Fruit fly (Drosophila melanogaster) whole organism, embryonic: ENCODE results near the gene CG3091.

Experiments
- CG12219 ChIP-seq: fragments of 200-800 bp; sonication (Bioruptor generic); optimal IDR thresholded peaks from 3 replicates; lab custom pipeline; 2018; ENCODE audit warnings: missing biosample characterization, mild to moderate bottlenecking, missing genetic modification characterization
- CG1233 ChIP-seq: fragments of 200-800 bp; sonication (Bioruptor generic); optimal IDR thresholded peaks from 4 replicates; lab custom pipeline; 2018; ENCODE audit warnings: missing biosample characterization, mild to moderate bottlenecking, missing genetic modification characterization
- CG13424 ChIP-seq: fragments of 200-800 bp; sonication (Bioruptor generic); optimal IDR thresholded peaks from 2 replicates; lab custom pipeline; 2019; ENCODE audit warnings: missing biosample characterization, mild to moderate bottlenecking, missing genetic modification characterization, moderate library complexity
- CG15269 ChIP-seq: fragments of 200-800 bp; sonication (Bioruptor generic); optimal IDR thresholded peaks from 2 replicates; lab custom pipeline; 2018; ENCODE audit warnings: missing biosample characterization, mild to moderate bottlenecking, missing genetic modification characterization, moderate library complexity
- CG16779 ChIP-seq: fragments of 200-800 bp; sonication (Bioruptor generic); IDR thresholded peaks from 2 replicates; pipeline ENCODE4 v1.3.6; 2022; ENCODE audit warnings: missing biosample characterization, missing genetic modification characterization
- CG16813 ChIP-seq: fragments of 200-800 bp; sonication (Bioruptor generic); IDR thresholded peaks from 3 replicates; pipeline ENCODE4 v1.3.6; 2022; ENCODE audit warnings: missing biosample characterization, missing genetic modification characterization; ENCODE audit not compliant: partially characterized antibody
- CG2116 ChIP-seq: fragments of 200-800 bp; sonication (Bioruptor generic); optimal IDR thresholded peaks from 3 replicates; lab custom pipeline; 2018; ENCODE audit warnings: missing biosample characterization, mild to moderate bottlenecking, missing genetic modification characterization
- CG32767 ChIP-seq: fragments of 200-800 bp; sonication (Bioruptor generic); IDR thresholded peaks from 2 replicates; pipeline ENCODE4 v1.3.6; 2022; ENCODE audit warnings: missing biosample characterization, missing genetic modification characterization
- CG3847 ChIP-seq: fragments of 200-800 bp; sonication (Bioruptor generic); IDR thresholded peaks from 2 replicates; pipeline ENCODE4 v1.3.6; 2022; ENCODE audit warnings: missing biosample characterization, missing genetic modification characterization
- CG4328 ChIP-seq: fragments of 200-800 bp; sonication (Bioruptor generic); optimal IDR thresholded peaks from 3 replicates; lab custom pipeline; 2017; ENCODE audit warnings: missing biosample characterization, missing genetic modification reagents, missing genetic modification characterization
- CG4404 ChIP-seq: fragments of 200-800 bp; sonication (Bioruptor generic); IDR thresholded peaks from 2 replicates; pipeline ENCODE4 v1.3.6; 2022; ENCODE audit warnings: missing biosample characterization, missing genetic modification characterization
- CG4730 ChIP-seq: fragments of 200-800 bp; sonication (Bioruptor generic); IDR thresholded peaks from 2 replicates; pipeline ENCODE4 v1.3.6; 2022; ENCODE audit warnings: missing biosample characterization, missing genetic modification characterization
- CG7372 ChIP-seq: fragments of 200-800 bp; sonication (Bioruptor generic); IDR thresholded peaks from 2 replicates; pipeline ENCODE4 v1.3.6; 2022; ENCODE audit warnings: missing biosample characterization, missing genetic modification characterization
- CG8089 ChIP-seq: fragments of 200-800 bp; sonication (Bioruptor generic); optimal IDR thresholded peaks from 3 replicates; lab custom pipeline; 2016; ENCODE audit warnings: missing biosample characterization, missing genetic modification characterization
- CG8281 ChIP-seq: fragments of 200-800 bp; sonication (Bioruptor generic); optimal IDR thresholded peaks from 2 replicates; lab custom pipeline; 2018; ENCODE audit warnings: missing biosample characterization, mild to moderate bottlenecking, missing genetic modification characterization, moderate library complexity
- CG8765 ChIP-seq: fragments of 200-800 bp; sonication (Bioruptor generic); IDR thresholded peaks from 2 replicates; pipeline ENCODE4 v1.3.6; 2022; ENCODE audit warnings: missing biosample characterization, missing genetic modification characterization
- CTCF ChIP-seq: fragments of 200-800 bp; sonication (Bioruptor generic); optimal IDR thresholded peaks from 2 replicates; lab custom pipeline; 2017; ENCODE audit warnings: missing biosample characterization, mild to moderate bottlenecking, missing genetic modification characterization, moderate library complexity
- Camta ChIP-seq: fragments of 200-800 bp; sonication (Bioruptor generic); optimal IDR thresholded peaks from 2 replicates; lab custom pipeline; 2016; ENCODE audit warnings: missing biosample characterization, missing genetic modification characterization
- Deaf1 ChIP-seq: fragments of 200-800 bp; optimal IDR thresholded peaks from 3 replicates; lab custom pipeline; 2019; ENCODE audit warnings: missing biosample characterization, mild to moderate bottlenecking, missing genetic modification characterization, moderate library complexity
- Dip3 ChIP-seq: fragments of 200-800 bp; sonication (Bioruptor generic); optimal IDR thresholded peaks from 3 replicates; lab custom pipeline; 2016; ENCODE audit warnings: missing biosample characterization, missing genetic modification characterization
- Fer1 ChIP-seq: fragments of 200-800 bp; sonication (Bioruptor generic); optimal IDR thresholded peaks from 2 replicates; lab custom pipeline; 2017; ENCODE audit warnings: missing biosample characterization, mild to moderate bottlenecking, missing genetic modification characterization
- GATAe ChIP-seq: fragments of 200-800 bp; sonication (Bioruptor generic); conservative IDR thresholded peaks from 2 replicates; pipeline ENCODE4 v1.3.6; 2022; ENCODE audit warnings: missing biosample characterization, missing genetic modification characterization
- Gsc ChIP-seq: fragments of 200-800 bp; sonication (Bioruptor generic); IDR thresholded peaks from 2 replicates; pipeline ENCODE4 v1.3.6; 2022; ENCODE audit warnings: missing biosample characterization, missing genetic modification characterization
- H15 ChIP-seq: fragments of 200-800 bp; sonication (Bioruptor generic); IDR thresholded peaks from 3 replicates; pipeline ENCODE4 v1.3.6; 2022; ENCODE audit warnings: missing biosample characterization, missing genetic modification characterization
- Hmx ChIP-seq: fragments of 200-800 bp; sonication (Bioruptor generic); optimal IDR thresholded peaks from 2 replicates; lab custom pipeline; 2016; ENCODE audit warnings: missing biosample characterization, missing genetic modification characterization
- Kr ChIP-seq: fragments of 200-800 bp; sonication (Bioruptor generic); optimal IDR thresholded peaks from 2 replicates; lab custom pipeline; 2017; ENCODE audit warnings: missing biosample characterization, mild to moderate bottlenecking, missing genetic modification characterization
- Opbp ChIP-seq: fragments of 200-800 bp; sonication (Bioruptor generic); IDR thresholded peaks from 3 replicates; pipeline ENCODE4 v1.3.6; 2022; ENCODE audit warnings: missing biosample characterization, missing genetic modification characterization; ENCODE audit not compliant: partially characterized antibody
- YL-1 ChIP-seq: fragments of 200-800 bp; sonication (Bioruptor generic); optimal IDR thresholded peaks from 3 replicates; lab custom pipeline; 2017; ENCODE audit warnings: missing biosample characterization, mild to moderate bottlenecking, missing genetic modification characterization
- aop ChIP-seq: fragments of 200-800 bp; sonication (Bioruptor generic); IDR thresholded peaks from 2 replicates; pipeline ENCODE4 v1.3.6; 2022; ENCODE audit warnings: missing biosample characterization, missing genetic modification characterization
- bab2 ChIP-seq: fragments of 200-800 bp; sonication (Bioruptor generic); optimal IDR thresholded peaks from 2 replicates; lab custom pipeline; 2016; ENCODE audit warnings: missing biosample characterization, missing genetic modification characterization
- ci ChIP-seq: fragments of 200-800 bp; sonication (Bioruptor generic); IDR thresholded peaks from 3 replicates; pipeline ENCODE4 v1.3.6; 2022; ENCODE audit warnings: missing biosample characterization, missing genetic modification characterization
- dmrt99B ChIP-seq: fragments of 200-800 bp; sonication (Bioruptor generic); optimal IDR thresholded peaks from 2 replicates; lab custom pipeline; 2018; ENCODE audit warnings: missing biosample characterization, mild to moderate bottlenecking, missing genetic modification characterization, moderate library complexity
- ems ChIP-seq: fragments of 200-800 bp; sonication (Bioruptor generic); optimal IDR thresholded peaks from 3 replicates; lab custom pipeline; 2016; ENCODE audit warnings: missing biosample characterization, missing genetic modification characterization
- ewg ChIP-seq: fragments of 200-800 bp; sonication (Bioruptor generic); optimal IDR thresholded peaks from 3 replicates; lab custom pipeline; 2017; ENCODE audit warnings: mild to moderate bottlenecking, missing biosample characterization, missing genetic modification reagents, missing genetic modification characterization
- inv ChIP-seq: fragments of 200-800 bp; sonication (Bioruptor generic); IDR thresholded peaks from 2 replicates; pipeline ENCODE4 v1.3.6; 2022; ENCODE audit warnings: missing biosample characterization, missing genetic modification characterization; ENCODE audit not compliant: partially characterized antibody
- kay ChIP-seq: fragments of 200-800 bp; sonication (Bioruptor generic); optimal IDR thresholded peaks from 2 replicates; lab custom pipeline; 2016; ENCODE audit warnings: missing biosample characterization, missing genetic modification characterization
- lmd ChIP-seq: fragments of 200-800 bp; sonication (Bioruptor generic); IDR thresholded peaks from 2 replicates; pipeline ENCODE4 v1.3.6; 2022; ENCODE audit warnings: missing biosample characterization, missing genetic modification characterization
- lola ChIP-seq, 3 experiments: fragments of >200 bp in 2 of 3; fragments of 200-800 bp in 1 of 3; sonication (Bioruptor generic) in 1 of 3; optimal IDR thresholded peaks; 2 replicates each; lab custom pipeline; 2017 to 2019; ENCODE audit warnings: missing biosample characterization in 3 of 3, missing genetic modification characterization in 3 of 3, mild to moderate bottlenecking in 1 of 3, moderate library complexity in 1 of 3
- lov ChIP-seq, 2 experiments: fragments of 200-800 bp in 1 of 2; fragments of >200 bp in 1 of 2; sonication (Bioruptor generic) in 1 of 2; IDR thresholded peaks in 1 of 2; optimal IDR thresholded peaks in 1 of 2; 2 replicates in 1 of 2; 3 replicates in 1 of 2; pipeline versions ENCODE4 v1.3.6 to Lab custom; 2017 to 2022; ENCODE audit warnings: missing biosample characterization in 1 of 2, missing genetic modification characterization in 1 of 2
- mam ChIP-seq: fragments of 200-800 bp; sonication (Bioruptor generic); optimal IDR thresholded peaks from 3 replicates; lab custom pipeline; 2016; ENCODE audit warnings: missing biosample characterization, missing genetic modification characterization
- pb ChIP-seq: fragments of 200-800 bp; sonication (Bioruptor generic); optimal IDR thresholded peaks from 3 replicates; lab custom pipeline; 2016; ENCODE audit warnings: missing biosample characterization, missing genetic modification characterization
- phol ChIP-seq: fragments of 200-800 bp; sonication (Bioruptor generic); optimal IDR thresholded peaks from 3 replicates; lab custom pipeline; 2018; ENCODE audit warnings: missing biosample characterization, mild to moderate bottlenecking, missing genetic modification characterization, moderate library complexity
- prd ChIP-seq, 3 experiments: fragments of >200 bp in 2 of 3; fragments of 200-800 bp in 1 of 3; sonication (Bioruptor generic) in 1 of 3; optimal IDR thresholded peaks in 2 of 3; IDR thresholded peaks in 1 of 3; 2 replicates in 2 of 3; 3 replicates in 1 of 3; pipeline versions ENCODE4 v1.3.6 to Lab custom; 2017 to 2022; ENCODE audit warnings: missing biosample characterization in 1 of 3, missing genetic modification characterization in 1 of 3
- sima ChIP-seq: fragments of 200-800 bp; sonication (Bioruptor generic); optimal IDR thresholded peaks from 2 replicates; lab custom pipeline; 2016; ENCODE audit warnings: missing biosample characterization, missing genetic modification characterization
- sug ChIP-seq: fragments of 200-800 bp; optimal IDR thresholded peaks from 2 replicates; lab custom pipeline; 2019; ENCODE audit warnings: missing biosample characterization, mild to moderate bottlenecking, missing genetic modification characterization, moderate library complexity
- tgo ChIP-seq: fragments of 200-800 bp; sonication (Bioruptor generic); IDR thresholded peaks from 3 replicates; pipeline ENCODE4 v1.3.6; 2022; ENCODE audit warnings: missing biosample characterization, missing genetic modification characterization
- vnd ChIP-seq: fragments of 200-800 bp; sonication (Bioruptor generic); IDR thresholded peaks from 3 replicates; pipeline ENCODE4 v1.3.6; 2022; ENCODE audit warnings: missing biosample characterization, missing genetic modification characterization; ENCODE audit not compliant: partially characterized antibody
- zf30C ChIP-seq: fragments of 200-800 bp; sonication (Bioruptor generic); optimal IDR thresholded peaks from 3 replicates; lab custom pipeline; 2018; ENCODE audit warnings: missing biosample characterization, mild to moderate bottlenecking, missing genetic modification characterization

Gene CG3091

DNA sequence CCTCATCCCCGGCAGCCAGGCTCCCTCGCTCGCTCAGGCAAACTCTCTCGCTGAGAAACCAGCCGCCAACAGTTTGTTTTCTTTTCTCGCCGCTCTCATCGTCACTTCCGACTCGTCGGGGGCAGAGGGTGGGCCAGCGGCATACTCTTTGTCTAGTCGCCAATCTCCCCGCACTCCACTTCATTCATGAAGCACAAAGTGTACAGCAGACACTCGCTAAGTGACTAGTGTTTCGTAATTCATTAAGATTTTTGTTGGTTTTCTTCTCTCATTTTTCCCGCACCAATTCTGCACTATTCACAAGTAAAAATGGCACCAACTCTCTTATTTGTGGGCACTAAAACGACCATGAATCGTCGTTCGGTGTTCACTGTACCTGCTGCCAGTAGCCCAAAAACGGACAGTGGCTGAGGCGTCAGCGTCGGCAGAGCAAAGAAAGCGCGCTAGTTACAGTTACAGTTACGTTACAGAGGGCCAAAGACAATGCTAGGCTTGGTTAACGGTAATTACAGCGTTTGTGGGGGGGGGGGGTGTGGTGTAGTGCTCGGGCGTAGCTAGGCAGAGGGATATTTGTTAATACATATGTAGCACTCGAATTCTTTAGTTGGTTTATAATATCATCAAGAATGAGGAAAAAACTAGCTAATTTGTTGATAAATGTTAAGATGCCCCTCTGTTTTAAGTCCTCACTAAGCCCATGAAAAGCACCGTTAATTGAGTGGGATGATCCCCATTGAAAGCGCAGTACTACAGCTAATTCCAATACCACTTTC lies 43.6 kb upstream of the CG3091 start (continued):
- peak; percentile 91 for TF ChIP-seq Hmx (GFP tag; lab: Kevin White, UChicago)
- TF ChIP-seq dmrt99B (tag; lab: Kevin White, UChicago): peak; percentile 99
- TF ChIP-seq CG1233 (GFP tag; lab: Kevin White, UChicago): peak; percentile 97
- peak; percentile 98 for TF ChIP-seq CG13424 (tag; lab: Kevin White, UChicago)
- TF ChIP-seq Fer1: peak; percentile 98
- TF ChIP-seq pb (GFP tag; lab: Kevin White, UChicago): peak; percentile 99
- TF ChIP-seq Dip3 (GFP tag; lab: Kevin White, UChicago): peak; percentile 98
- TF ChIP-seq lola (GFP tag; optimal IDR thresholded peaks at IDR 0.05; lab: Kevin White, UChicago): peak in 1 of 3 experiments; percentile 94
- peak; percentile 83 for TF ChIP-seq GATAe (GFP tag; lab: Robert Waterston, UW)
- peak; percentile 99 for TF ChIP-seq CG12219 (GFP tag; lab: Kevin White, UChicago)
- peak; percentile 94 for TF ChIP-seq sug
- TF ChIP-seq sima: peak; percentile 96
- TF ChIP-seq prd (optimal IDR thresholded peaks at IDR 0.05; lab: Kevin White, UChicago): no peak
- peak; percentile 99 for TF ChIP-seq prd (GFP tag; IDR thresholded peaks at IDR 0.05; lab: Robert Waterston, UW)
- no peak for TF ChIP-seq Opbp
- TF ChIP-seq YL-1: peak; percentile 92
- TF ChIP-seq CG8281 (tag; lab: Kevin White, UChicago): peak; percentile 89
- TF ChIP-seq zf30C (GFP tag; lab: Kevin White, UChicago): peak; percentile 10
- peak; percentile 99 for TF ChIP-seq ci (GFP tag; lab: Robert Waterston, UW)
- no peak for TF ChIP-seq inv (GFP tag; lab: Robert Waterston, UW)
- TF ChIP-seq CG2116 (GFP tag; lab: Kevin White, UChicago): peak; percentile 84
- peak; percentile 97 for TF ChIP-seq CG4404
- TF ChIP-seq Camta (GFP tag; lab: Kevin White, UChicago): peak; percentile 98
- peak; percentile 97 for TF ChIP-seq CG7372
- TF ChIP-seq Gsc (GFP tag; lab: Robert Waterston, UW): peak; percentile 95
- no peak for TF ChIP-seq vnd (GFP tag; lab: Robert Waterston, UW)
- no peak for TF ChIP-seq CG16813 (GFP tag; lab: Robert Waterston, UW)
- peak; percentile 98 for TF ChIP-seq ewg
- TF ChIP-seq mam (GFP tag; lab: Kevin White, UChicago): peak; percentile 99
- TF ChIP-seq tgo (GFP tag; lab: Robert Waterston, UW): peak; percentile 98
- no peak for TF ChIP-seq lov (optimal IDR thresholded peaks at IDR 0.05; lab: Kevin White, UChicago)
- TF ChIP-seq lov (GFP tag; IDR thresholded peaks at IDR 0.05; lab: Robert Waterston, UW): peak; percentile 98
- peak; percentile 99 for TF ChIP-seq lmd (GFP tag; lab: Robert Waterston, UW)
- TF ChIP-seq kay (GFP tag; lab: Kevin White, UChicago): peak; percentile 97
- peak; percentile 76 for TF ChIP-seq CTCF (GFP tag; lab: Kevin White, UChicago)
- peak; percentile 98 for TF ChIP-seq CG3847 (GFP tag; lab: Robert Waterston, UW)
- TF ChIP-seq CG8765: peak; percentile 91
- peak; percentile 95 for TF ChIP-seq CG16779 (GFP tag; lab: Robert Waterston, UW)
- TF ChIP-seq CG32767: peak; percentile 98
- TF ChIP-seq CG15269: peak; percentile 99
- peak; percentile 98 for TF ChIP-seq H15 (GFP tag; lab: Robert Waterston, UW)
- TF ChIP-seq aop: peak; percentile 96
- peak; percentile 98 for TF ChIP-seq ems (GFP tag; lab: Kevin White, UChicago)
- TF ChIP-seq Deaf1: peak; percentile 84
- peak; percentile 89 for TF ChIP-seq CG4328
- TF ChIP-seq CG4730 (GFP tag; lab: Robert Waterston, UW): peak; percentile 98
- peak; percentile 99 for TF ChIP-seq CG8089 (GFP tag; lab: Kevin White, UChicago)
- peak; percentile 97 for TF ChIP-seq phol (tag; lab: Kevin White, UChicago)
- TF ChIP-seq bab2: peak; percentile 99
- TF ChIP-seq Kr (GFP tag; lab: Kevin White, UChicago): peak; percentile 59
